Worm (Caenorhabditis elegans) whole organism, L2 larva: Measurements from ENCODE around the gene K11H12.3.

Experiments used
- C34F6.9 ChIP-seq: fragments of 150-350 bp; optimal IDR thresholded peaks from 2 replicates; lab custom pipeline; 2014; ENCODE audit warnings: missing biosample characterization, missing genetic modification characterization
- F13H6.1 ChIP-seq: sonication (generic microtip); optimal IDR thresholded peaks from 2 replicates; lab custom pipeline; 2016; ENCODE audit warnings: missing genetic modification characterization, missing compliant biosample characterization
- R02D3.7 ChIP-seq: fragments of 150-350 bp; optimal IDR thresholded peaks from 2 replicates; lab custom pipeline; 2014; ENCODE audit warnings: missing biosample characterization, missing genetic modification characterization
- ZK546.5 ChIP-seq: sonication (generic microtip); optimal IDR thresholded peaks from 2 replicates; lab custom pipeline; 2017; ENCODE audit warnings: missing biosample characterization, missing genetic modification characterization
- alr-1 ChIP-seq: fragments of 150-350 bp; optimal IDR thresholded peaks from 2 replicates; lab custom pipeline; 2014; ENCODE audit warnings: missing biosample characterization, missing genetic modification characterization
- aly-2 ChIP-seq: fragments of 150-350 bp; optimal IDR thresholded peaks from 2 replicates; lab custom pipeline; 2014; ENCODE audit warnings: missing biosample characterization, missing genetic modification characterization
- ama-1 ChIP-seq: fragments of 150-350 bp; optimal IDR thresholded peaks from 2 replicates; lab custom pipeline; 2018; ENCODE audit warnings: inconsistent platforms
- blmp-1 ChIP-seq: sonication (generic microtip); optimal IDR thresholded peaks from 2 replicates; lab custom pipeline; 2017; ENCODE audit warnings: missing genetic modification characterization, mild to moderate bottlenecking, missing compliant biosample characterization, antibody characterized with exemption, moderate library complexity; ENCODE audit not compliant: insufficient read depth
- ceh-16 ChIP-seq: fragments of 150-350 bp; optimal IDR thresholded peaks from 2 replicates; lab custom pipeline; 2014; ENCODE audit warnings: missing biosample characterization, missing genetic modification characterization
- ceh-82 ChIP-seq: fragments of 150-350 bp; optimal IDR thresholded peaks from 2 replicates; lab custom pipeline; 2014; ENCODE audit warnings: missing biosample characterization, missing genetic modification characterization
- crh-2 ChIP-seq: sonication (generic microtip); optimal IDR thresholded peaks from 2 replicates; lab custom pipeline; 2017; ENCODE audit warnings: missing biosample characterization, missing genetic modification characterization
- dmd-4 ChIP-seq: sonication (generic microtip); optimal IDR thresholded peaks from 2 replicates; lab custom pipeline; 2017; ENCODE audit warnings: missing biosample characterization, missing genetic modification characterization
- elt-1 ChIP-seq: fragments of 150-350 bp; optimal IDR thresholded peaks from 2 replicates; lab custom pipeline; 2014; ENCODE audit warnings: missing biosample characterization, missing genetic modification characterization
- elt-3 ChIP-seq: sonication (generic microtip); optimal IDR thresholded peaks from 2 replicates; lab custom pipeline; 2017; ENCODE audit warnings: missing biosample characterization, missing genetic modification characterization
- fos-1 ChIP-seq: fragments of 150-350 bp; optimal IDR thresholded peaks from 2 replicates; lab custom pipeline; 2014; ENCODE audit warnings: missing biosample characterization, missing genetic modification characterization
- gmeb-1 ChIP-seq: fragments of 150-350 bp; optimal IDR thresholded peaks from 2 replicates; lab custom pipeline; 2014; ENCODE audit warnings: missing biosample characterization, missing genetic modification characterization
- lin-11 ChIP-seq: fragments of 150-350 bp; sonication (generic microtip); optimal IDR thresholded peaks from 2 replicates; lab custom pipeline; 2014; ENCODE audit warnings: missing biosample characterization, missing genetic modification characterization, inconsistent platforms, mixed read lengths
- lin-13 ChIP-seq: fragments of 150-350 bp; optimal IDR thresholded peaks from 2 replicates; lab custom pipeline; 2014; ENCODE audit warnings: missing biosample characterization, missing genetic modification reagents, missing genetic modification characterization
- lin-39 ChIP-seq: fragments of 150-350 bp; optimal IDR thresholded peaks from 2 replicates; lab custom pipeline; 2014; ENCODE audit warnings: missing biosample characterization, missing genetic modification reagents, missing genetic modification characterization
- lsy-2 ChIP-seq, 2 experiments: fragments of 150-350 bp in 1 of 2; sonication (generic microtip) in 1 of 2; optimal IDR thresholded peaks; 2 replicates each; lab custom pipeline; 2014 to 2017; ENCODE audit warnings: missing biosample characterization in 2 of 2, missing genetic modification characterization in 2 of 2
- mab-5 ChIP-seq: fragments of 150-350 bp; optimal IDR thresholded peaks from 2 replicates; lab custom pipeline; 2014; ENCODE audit warnings: missing biosample characterization, missing genetic modification characterization
- mbf-1 ChIP-seq: sonication (generic microtip); optimal IDR thresholded peaks from 2 replicates; lab custom pipeline; 2017; ENCODE audit warnings: missing biosample characterization, missing genetic modification characterization
- mdl-1 ChIP-seq, 2 experiments: fragments of 150-350 bp in 1 of 2; sonication (generic microtip) in 1 of 2; optimal IDR thresholded peaks; 2 replicates each; lab custom pipeline; 2017; ENCODE audit warnings: missing biosample characterization in 2 of 2, missing genetic modification characterization in 2 of 2
- nhr-10 ChIP-seq: sonication (generic microtip); optimal IDR thresholded peaks from 2 replicates; lab custom pipeline; 2017; ENCODE audit warnings: missing biosample characterization, missing genetic modification characterization
- nhr-11 ChIP-seq: fragments of 150-350 bp; optimal IDR thresholded peaks from 2 replicates; lab custom pipeline; 2014; ENCODE audit warnings: missing biosample characterization, missing genetic modification characterization
- nhr-12 ChIP-seq: fragments of 150-350 bp; optimal IDR thresholded peaks from 2 replicates; lab custom pipeline; 2014; ENCODE audit warnings: missing biosample characterization, missing genetic modification characterization
- nhr-129 ChIP-seq: fragments of 150-350 bp; optimal IDR thresholded peaks from 2 replicates; lab custom pipeline; 2014; ENCODE audit warnings: missing biosample characterization, missing genetic modification characterization
- nhr-21 ChIP-seq: fragments of 150-350 bp; optimal IDR thresholded peaks from 2 replicates; lab custom pipeline; 2014; ENCODE audit warnings: missing biosample characterization, missing genetic modification characterization
- nhr-23 ChIP-seq: fragments of 150-350 bp; optimal IDR thresholded peaks from 2 replicates; lab custom pipeline; 2014; ENCODE audit warnings: missing biosample characterization, missing genetic modification reagents, missing genetic modification characterization
- nhr-237 ChIP-seq: fragments of 150-350 bp; optimal IDR thresholded peaks from 2 replicates; lab custom pipeline; 2014; ENCODE audit warnings: missing biosample characterization, missing genetic modification characterization
- nhr-25 ChIP-seq: fragments of 150-350 bp; sonication (generic microtip); optimal IDR thresholded peaks from 3 replicates; lab custom pipeline; 2014; ENCODE audit warnings: missing biosample characterization, missing genetic modification characterization
- nhr-6 ChIP-seq: fragments of 150-350 bp; optimal IDR thresholded peaks from 2 replicates; lab custom pipeline; 2014; ENCODE audit warnings: missing biosample characterization, missing genetic modification characterization
- nhr-77 ChIP-seq: fragments of 150-350 bp; optimal IDR thresholded peaks from 2 replicates; lab custom pipeline; 2014; ENCODE audit warnings: missing biosample characterization, missing genetic modification characterization
- peb-1 ChIP-seq: fragments of 150-350 bp; optimal IDR thresholded peaks from 2 replicates; lab custom pipeline; 2014; ENCODE audit warnings: missing biosample characterization, missing genetic modification characterization
- sem-4 ChIP-seq: fragments of 150-350 bp; optimal IDR thresholded peaks from 2 replicates; lab custom pipeline; 2014; ENCODE audit warnings: missing biosample characterization, missing genetic modification reagents, missing genetic modification characterization
- skn-1 ChIP-seq: sonication (generic microtip); optimal IDR thresholded peaks from 2 replicates; lab custom pipeline; 2017; ENCODE audit warnings: missing biosample characterization, missing genetic modification characterization
- sma-9 ChIP-seq, 2 experiments: fragments of 150-350 bp in 1 of 2; sonication (generic microtip) in 1 of 2; optimal IDR thresholded peaks; 2 replicates each; lab custom pipeline; 2014 to 2016; ENCODE audit warnings: missing genetic modification characterization in 2 of 2, mild to moderate bottlenecking in 1 of 2, missing biosample characterization in 1 of 2, missing compliant biosample characterization in 1 of 2, missing genetic modification reagents in 1 of 2, moderate library complexity in 1 of 2
- snpc-4 ChIP-seq: fragments of 150-350 bp; optimal IDR thresholded peaks from 2 replicates; lab custom pipeline; 2014; ENCODE audit warnings: missing biosample characterization, missing genetic modification characterization
- unc-39 ChIP-seq: fragments of 150-350 bp; optimal IDR thresholded peaks from 2 replicates; lab custom pipeline; 2014; ENCODE audit warnings: missing biosample characterization, missing genetic modification characterization
- unc-55 ChIP-seq: fragments of 150-350 bp; sonication (generic microtip); optimal IDR thresholded peaks from 3 replicates; lab custom pipeline; 2014; ENCODE audit warnings: missing biosample characterization, missing genetic modification reagents, missing genetic modification characterization
- unc-62 ChIP-seq: fragments of 150-350 bp; optimal IDR thresholded peaks from 2 replicates; lab custom pipeline; 2014; ENCODE audit warnings: missing biosample characterization, missing genetic modification reagents, missing genetic modification characterization
- zag-1 ChIP-seq: fragments of 150-350 bp; optimal IDR thresholded peaks from 2 replicates; lab custom pipeline; 2014; ENCODE audit warnings: missing biosample characterization, missing genetic modification characterization
- ztf-1 ChIP-seq: fragments of 200-800 bp; sonication (Bioruptor generic); conservative IDR thresholded peaks from 2 replicates; pipeline ENCODE4 v1.3.6; 2022; ENCODE audit warnings: missing genetic modification characterization, missing compliant biosample characterization
- ztf-11 ChIP-seq: sonication (generic microtip); optimal IDR thresholded peaks from 2 replicates; lab custom pipeline; 2017; ENCODE audit warnings: missing biosample characterization, missing genetic modification characterization
- ztf-4 ChIP-seq: fragments of 150-350 bp; optimal IDR thresholded peaks from 2 replicates; lab custom pipeline; 2014; ENCODE audit warnings: missing biosample characterization, missing genetic modification characterization

The K11H12.3 gene

DNA sequence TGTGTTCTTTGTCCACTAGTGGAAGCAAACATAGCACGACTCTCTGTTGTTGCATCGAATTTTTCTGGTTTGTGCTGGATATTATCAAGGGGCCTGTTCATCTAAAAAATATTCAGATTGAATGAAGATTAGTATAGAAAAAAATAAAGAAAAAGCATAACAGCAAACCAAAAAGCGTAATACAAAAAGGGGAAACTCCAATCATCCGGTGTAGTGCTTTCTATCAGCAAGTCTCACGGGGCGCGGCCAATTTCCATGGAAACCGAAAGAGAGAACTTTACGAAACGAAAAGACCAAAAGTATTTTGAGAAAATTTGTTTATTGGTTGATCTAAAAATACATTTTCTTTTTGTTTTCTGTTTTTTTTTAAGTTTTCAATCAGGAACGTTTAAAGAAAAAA is 25.0 kb upstream of the K11H12.3 start, which contains the start of gene Y55F3C.17:
Gene Y55F3C.17 (minus strand): TSS at position 101 of the 400 bp plus-strand sequence.
- TF ChIP-seq nhr-11 (no peak), ceh-82 (tag; lab: Kevin White, UChicago) (no peak), lsy-2 (tag; optimal IDR thresholded peaks at IDR 0.05; lab: Kevin White, UChicago) (no peak), unc-55 (GFP tag; lab: Kevin White, UChicago) (no peak), nhr-237 (tag; lab: Kevin White, UChicago) (no peak), gmeb-1 (tag; lab: Kevin White, UChicago) (no peak), alr-1 (no peak), F13H6.1 (no peak), nhr-129 (tag; lab: Kevin White, UChicago) (no peak), nhr-21 (tag; lab: Kevin White, UChicago) (no peak), nhr-77 (tag; lab: Kevin White, UChicago) (no peak)

DNA sequence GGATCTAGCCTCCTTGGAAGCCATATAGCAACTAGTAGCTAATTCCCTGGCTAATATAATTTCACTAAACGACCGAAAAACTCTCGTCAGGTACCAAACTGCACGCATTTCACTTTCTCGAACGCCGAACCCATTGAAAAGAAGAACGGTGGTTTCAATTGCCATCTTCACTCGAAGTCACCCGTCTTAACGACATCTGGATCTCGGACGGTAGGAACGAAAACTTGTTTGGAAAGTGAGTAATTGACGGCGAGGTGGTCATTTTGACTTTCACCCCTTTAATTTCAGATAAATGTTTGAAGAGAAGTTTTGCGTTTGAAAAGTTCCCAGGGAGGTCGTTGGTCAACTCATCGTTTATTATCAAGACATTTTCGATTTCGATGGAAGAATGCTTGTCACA is 11.5 kb upstream of the K11H12.3 start:
- TF ChIP-seq lsy-2 (tag; optimal IDR thresholded peaks at IDR 0.05; lab: Kevin White, UChicago) = no peak

DNA sequence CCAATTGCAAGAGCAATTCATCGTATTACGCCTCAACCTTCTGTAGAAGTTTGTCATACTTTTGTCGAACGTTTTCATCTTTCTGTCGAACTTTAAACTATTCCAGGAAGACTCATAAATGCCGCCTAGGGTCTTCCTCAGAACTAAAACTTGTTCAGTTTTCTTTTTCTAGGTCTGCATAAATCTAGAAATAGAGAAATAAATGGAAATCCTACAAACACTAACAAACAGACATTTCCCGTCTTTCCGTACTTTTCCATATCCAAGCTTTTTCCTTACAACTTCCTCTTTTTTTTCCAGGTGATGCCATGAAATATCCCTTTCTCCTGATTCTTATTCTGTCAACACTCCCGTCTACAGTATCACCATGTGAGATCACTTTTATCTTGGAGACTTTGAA is 10.9 kb upstream of the K11H12.3 start, which contains the start of gene cutl-28:
Gene cutl-28 (plus strand): TSS at position 301 of the 400 bp plus-strand sequence.
- TF ChIP-seq zag-1 = no peak
- no peak for TF ChIP-seq unc-39 (tag; lab: Kevin White, UChicago)
- no peak for TF ChIP-seq fos-1 (tag; lab: Kevin White, UChicago)

DNA sequence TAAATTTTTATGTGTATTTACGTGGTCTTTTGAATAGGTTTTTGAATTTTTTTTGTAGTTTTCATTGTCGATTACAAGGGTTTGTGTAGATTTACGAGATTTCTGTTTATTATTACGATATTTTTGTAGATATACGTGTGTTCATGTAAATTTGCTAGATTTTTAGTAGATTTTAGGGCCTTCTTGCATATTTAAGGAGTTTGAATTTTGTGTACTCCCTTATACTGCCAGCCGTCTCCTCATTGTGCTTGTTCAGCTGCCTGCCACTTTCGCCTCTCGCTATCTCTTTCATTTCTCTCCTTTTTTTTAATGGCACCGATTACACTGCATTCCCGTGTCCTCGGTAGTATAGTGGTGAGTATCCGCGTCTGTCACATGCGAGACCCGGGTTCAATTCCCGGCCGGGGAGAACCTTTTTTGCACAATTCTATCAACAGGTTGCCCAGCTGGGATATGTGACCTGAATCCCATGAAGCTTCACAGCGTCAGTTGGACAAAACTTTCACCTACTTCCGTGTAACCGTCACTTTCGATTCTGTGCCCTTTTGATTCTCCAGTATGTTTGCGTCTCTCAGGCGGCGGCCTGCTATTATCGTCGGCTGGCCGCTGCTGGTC is 9.6 kb upstream of the K11H12.3 start:
- TF ChIP-seq ama-1 (lab: Kevin White, UChicago) (no peak), lin-11 (tag; lab: Kevin White, UChicago) (peak; percentile 20), nhr-10 (tag; lab: Kevin White, UChicago) (no peak), R02D3.7 (tag; lab: Kevin White, UChicago) (no peak), dmd-4 (no peak), snpc-4 (tag; lab: Kevin White, UChicago) (no peak), peb-1 (no peak), F13H6.1 (peak; percentile 58), nhr-23 (no peak), nhr-11 (peak; percentile 23), skn-1 (tag; lab: Kevin White, UChicago) (no peak), C34F6.9 (tag; lab: Kevin White, UChicago) (peak; percentile 50), fos-1 (tag; lab: Kevin White, UChicago) (peak; percentile 60), elt-1 (tag; lab: Kevin White, UChicago) (no peak), ceh-82 (tag; lab: Kevin White, UChicago) (no peak), alr-1 (no peak), sma-9 (GFP tag; optimal IDR thresholded peaks at IDR 0.05; lab: Kevin White, UChicago) (peak; percentile 58), sma-9 (tag; optimal IDR thresholded peaks at IDR 0.05; lab: Kevin White, UChicago) (no peak), nhr-21 (tag; lab: Kevin White, UChicago) (peak; percentile 81), elt-3 (tag; lab: Kevin White, UChicago) (no peak), nhr-129 (tag; lab: Kevin White, UChicago) (peak; percentile 79), unc-55 (GFP tag; lab: Kevin White, UChicago) (peak; percentile 63), lin-13 (no peak), lsy-2 (tag; optimal IDR thresholded peaks at IDR 0.05; lab: Kevin White, UChicago) (peak in 1 of 2 experiments; percentile 36), ceh-16 (tag; lab: Kevin White, UChicago) (no peak), mdl-1 (tag; optimal IDR thresholded peaks at IDR 0.05; lab: Kevin White, UChicago) (peak; percentile 12 to 15), mab-5 (tag; lab: Kevin White, UChicago) (no peak), aly-2 (no peak), zag-1 (no peak), ztf-11 (tag; lab: Kevin White, UChicago) (no peak), nhr-12 (no peak), nhr-25 (tag; lab: Kevin White, UChicago) (no peak), blmp-1 (tag; lab: Kevin White, UChicago) (peak; percentile 87), sem-4 (tag; lab: Kevin White, UChicago) (peak; percentile 4), ztf-4 (tag; lab: Kevin White, UChicago) (no peak), nhr-237 (tag; lab: Kevin White, UChicago) (no peak), ztf-1 (no peak), nhr-6 (tag; lab: Kevin White, UChicago) (peak; percentile 8), unc-62 (no peak), gmeb-1 (tag; lab: Kevin White, UChicago) (peak; percentile 69), lin-39 (tag; lab: Kevin White, UChicago) (no peak), ZK546.5 (tag; lab: Kevin White, UChicago) (no peak), mbf-1 (tag; lab: Kevin White, UChicago) (no peak), crh-2 (tag; lab: Kevin White, UChicago) (peak; percentile 44), nhr-77 (tag; lab: Kevin White, UChicago) (peak; percentile 28)
